Worm (Caenorhabditis elegans): ENCODE results near the gene C33F10.1.

DNA sequence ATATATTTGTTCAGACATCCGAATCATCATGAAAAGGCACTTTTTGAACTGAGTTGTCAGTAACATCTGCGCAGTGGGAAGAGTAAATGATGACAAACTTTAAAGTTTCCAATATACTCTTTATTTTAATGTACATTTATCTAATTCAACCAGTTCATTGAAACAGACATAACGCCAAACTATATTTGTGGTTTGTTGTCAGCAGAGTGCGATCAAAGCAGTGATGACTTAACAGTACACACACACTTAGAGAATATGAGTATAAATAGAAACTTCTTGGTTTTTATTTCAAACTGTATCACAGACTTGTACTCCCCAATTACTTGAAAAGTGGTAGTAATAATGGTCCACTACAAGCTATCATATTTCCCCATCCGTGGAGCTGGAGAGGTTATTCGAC lies 48.6 kb downstream of the C33F10.1 start, which contains the start of gene gst-8:
- TF ChIP-seq aly-1 (tag; optimal IDR thresholded peaks at IDR 0.05), result no peak
- no peak for TF ChIP-seq ets-7 (tag; optimal IDR thresholded peaks at IDR 0.05)
- no peak for TF ChIP-seq hnd-1 (tag; optimal IDR thresholded peaks at IDR 0.05)
- TF ChIP-seq tbx-37 (GFP tag; conservative IDR thresholded peaks at IDR 0.05), result no peak
- TF ChIP-seq tra-4 (tag; optimal IDR thresholded peaks at IDR 0.05), result no peak
- TF ChIP-seq ama-1 (optimal IDR thresholded peaks at IDR 0.05), result no peak
- no peak for TF ChIP-seq flt-1 (GFP tag; IDR thresholded peaks at IDR 0.05)
- no peak for TF ChIP-seq scrt-1 (GFP tag; IDR thresholded peaks at IDR 0.05)
- no peak for TF ChIP-seq ceh-36 (tag; optimal IDR thresholded peaks at IDR 0.05)
